Worm (Caenorhabditis elegans) whole organism, L4 larva: ENCODE data around the gene Y75B8A.10.

Experiments used
- F26F4.8 ChIP-seq: fragments of 200-800 bp; sonication (Bioruptor generic); conservative IDR thresholded peaks from 2 replicates; pipeline ENCODE4 v1.3.6; 2022; ENCODE audit warnings: missing genetic modification characterization, missing compliant biosample characterization
- Y75B8A.6 ChIP-seq: fragments of 200-800 bp; sonication (Bioruptor generic); IDR thresholded peaks from 2 replicates; pipeline ENCODE4 v1.3.6; 2022; ENCODE audit warnings: missing genetic modification reagents, missing genetic modification characterization, missing compliant biosample characterization
- ZK546.5 ChIP-seq, 2 experiments: sonication (generic microtip); optimal IDR thresholded peaks; 2 replicates each; lab custom pipeline; 2017; ENCODE audit warnings: missing biosample characterization in 2 of 2, missing genetic modification characterization in 2 of 2
- dve-1 ChIP-seq: sonication (generic microtip); optimal IDR thresholded peaks from 2 replicates; lab custom pipeline; 2017; ENCODE audit warnings: antibody characterized with exemption, mild to moderate bottlenecking, missing genetic modification characterization, missing compliant biosample characterization; ENCODE audit not compliant: insufficient read depth
- jun-1 ChIP-seq: fragments of 150-350 bp; optimal IDR thresholded peaks from 2 replicates; lab custom pipeline; 2014; ENCODE audit warnings: missing biosample characterization, missing genetic modification reagents, missing genetic modification characterization
- lin-13 ChIP-seq: fragments of 150-350 bp; optimal IDR thresholded peaks from 2 replicates; lab custom pipeline; 2014; ENCODE audit warnings: missing biosample characterization, missing genetic modification reagents, missing genetic modification characterization
- lir-3 ChIP-seq: sonication (generic microtip); optimal IDR thresholded peaks from 2 replicates; lab custom pipeline; 2016; ENCODE audit warnings: mild to moderate bottlenecking, missing genetic modification characterization, missing compliant biosample characterization
- nhr-10 ChIP-seq: fragments of 150-350 bp; optimal IDR thresholded peaks from 2 replicates; lab custom pipeline; 2014; ENCODE audit warnings: missing biosample characterization, missing genetic modification characterization
- nhr-111 ChIP-seq: fragments of 200-800 bp; sonication (Bioruptor generic); optimal IDR thresholded peaks from 2 replicates; lab custom pipeline; 2018; ENCODE audit warnings: mild to moderate bottlenecking, missing genetic modification characterization, missing compliant biosample characterization
- pha-4 ChIP-seq, 2 experiments: fragments of 150-350 bp in 1 of 2; fragments of 200-800 bp in 1 of 2; sonication (Bioruptor generic) in 1 of 2; IDR thresholded peaks in 1 of 2; optimal IDR thresholded peaks in 1 of 2; 2 replicates each; pipeline versions ENCODE4 v1.3.6 to Lab custom; 2014 to 2022; ENCODE audit warnings: missing genetic modification characterization in 2 of 2, missing genetic modification reagents in 2 of 2, missing biosample characterization in 1 of 2, missing compliant biosample characterization in 1 of 2
- skn-1 ChIP-seq: fragments of 150-350 bp; optimal IDR thresholded peaks from 2 replicates; lab custom pipeline; 2014; ENCODE audit warnings: missing biosample characterization, missing genetic modification characterization
- snpc-4 ChIP-seq: fragments of 150-350 bp; optimal IDR thresholded peaks from 2 replicates; lab custom pipeline; 2014; ENCODE audit warnings: missing biosample characterization, missing genetic modification characterization
- tra-1 ChIP-seq: fragments of 200-800 bp; sonication (Bioruptor generic); IDR thresholded peaks from 2 replicates; pipeline ENCODE4 v1.3.6; 2022; ENCODE audit warnings: missing genetic modification reagents, missing genetic modification characterization, missing compliant biosample characterization
- unc-62 ChIP-seq, 3 experiments: fragments of 150-350 bp in 1 of 3; sonication (generic microtip); optimal IDR thresholded peaks in 2 of 3; peaks in 1 of 3; 1 replicate in 1 of 3; 2 replicates in 2 of 3; lab custom pipeline; 2014 to 2017; ENCODE audit warnings: missing biosample characterization in 3 of 3, missing genetic modification characterization in 3 of 3, missing genetic modification reagents in 3 of 3, missing genotype in 1 of 3

DNA sequence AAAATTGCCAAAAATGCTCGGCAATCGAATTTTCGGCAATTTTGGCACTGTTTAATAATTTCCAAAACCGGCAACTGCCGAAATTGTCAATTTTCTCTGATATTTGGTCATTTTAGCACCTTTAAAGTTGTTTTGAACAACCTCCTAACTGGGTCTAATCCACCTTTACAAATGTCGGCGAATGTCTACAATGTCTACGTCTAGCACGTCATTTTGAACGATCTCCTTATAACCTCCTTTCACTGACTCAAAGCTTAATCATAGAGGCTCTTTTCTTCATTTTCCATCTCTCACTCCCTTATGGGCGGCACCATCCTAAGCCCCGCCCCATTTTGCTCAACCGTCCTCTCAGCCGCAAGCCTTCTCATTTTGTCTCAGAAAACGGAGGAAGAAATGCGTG is 11.4 kb upstream of the Y75B8A.10 start, which contains the start of gene Y75B8A.44:
- TF ChIP-seq dve-1, result no peak
- TF ChIP-seq lir-3 (tag; lab: Kevin White, UChicago), result no peak
- TF ChIP-seq nhr-10 (tag; lab: Kevin White, UChicago), result no peak
- no peak for TF ChIP-seq skn-1 (tag; lab: Kevin White, UChicago)
- no peak for TF ChIP-seq tra-1 (GFP tag; lab: Robert Waterston, UW)
- TF ChIP-seq ZK546.5 (tag; optimal IDR thresholded peaks at IDR 0.05; lab: Kevin White, UChicago), result no peak
- no peak for TF ChIP-seq Y75B8A.6 (GFP tag; lab: Robert Waterston, UW)
- TF ChIP-seq pha-4 (GFP tag; IDR thresholded peaks at IDR 0.05; lab: Robert Waterston, UW), result no peak
- no peak for TF ChIP-seq pha-4 (tag; optimal IDR thresholded peaks at IDR 0.05; lab: Kevin White, UChicago)
- no peak for TF ChIP-seq F26F4.8 (GFP tag; lab: Robert Waterston, UW)
- no peak for TF ChIP-seq nhr-111 (GFP tag; lab: Kevin White, UChicago)
- no peak for TF ChIP-seq unc-62 (GFP tag; optimal IDR thresholded peaks at IDR 0.05 in 1 of 2; lab: Kevin White, UChicago)
- TF ChIP-seq unc-62 (tag; optimal IDR thresholded peaks at IDR 0.05; lab: Kevin White, UChicago), result no peak
- TF ChIP-seq jun-1 (tag; lab: Kevin White, UChicago), result no peak
- no peak for TF ChIP-seq lin-13
- no peak for TF ChIP-seq snpc-4 (tag; lab: Kevin White, UChicago)
